Fruit fly (Drosophila melanogaster): ENCODE results near the gene IFT54.

DNA sequence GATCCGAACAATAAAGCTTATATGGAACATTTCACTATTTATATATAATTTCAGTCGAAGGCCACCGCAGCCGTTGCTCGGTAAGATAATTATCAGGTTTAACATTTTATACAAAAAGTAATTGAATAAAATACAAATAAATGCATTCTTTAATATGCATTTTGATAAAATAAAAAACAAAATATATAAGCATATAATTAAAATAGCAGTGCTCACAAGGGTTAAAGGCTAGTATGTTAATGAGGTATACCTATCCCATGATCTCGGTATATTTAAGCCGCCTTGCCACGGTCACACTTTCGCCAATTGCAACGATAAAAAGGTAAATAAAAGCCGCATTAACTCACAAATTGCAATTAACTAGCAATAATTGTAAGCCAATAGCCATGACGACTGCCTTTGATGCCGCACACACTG lies 6.6 kb downstream of the IFT54 start, which contains the start of gene Polr2I:
- TF ChIP-seq pan (optimal IDR thresholded peaks at IDR 0.05), result no peak
- TF ChIP-seq usp (GFP tag; optimal IDR thresholded peaks at IDR 0.05), result no peak
